Worm (Caenorhabditis elegans) whole organism, young adult: ENCODE measurements around the gene F19C7.8.

ENCODE experiments used
- C17E4.6 ChIP-seq: fragments of 200-800 bp; sonication (Bioruptor generic); IDR thresholded peaks from 2 replicates; pipeline ENCODE4 v1.3.6; 2022; ENCODE audit warnings: missing genetic modification reagents, missing genetic modification characterization, missing compliant biosample characterization
- D2030.7 ChIP-seq: fragments of 200-800 bp; sonication (Bioruptor generic); IDR thresholded peaks from 2 replicates; pipeline ENCODE4 v1.3.6; 2022; ENCODE audit warnings: missing genetic modification reagents, missing genetic modification characterization, missing compliant biosample characterization
- F23B12.7 ChIP-seq: sonication (generic microtip); optimal IDR thresholded peaks from 2 replicates; lab custom pipeline; 2017; ENCODE audit warnings: missing genetic modification characterization, mild to moderate bottlenecking, missing compliant biosample characterization, antibody characterized with exemption, moderate library complexity; ENCODE audit not compliant: insufficient read depth
- F33H1.4 ChIP-seq: fragments of 200-800 bp; sonication (Bioruptor generic); IDR thresholded peaks from 2 replicates; pipeline ENCODE4 v1.3.6; 2022; ENCODE audit warnings: missing genetic modification reagents, missing genetic modification characterization, missing compliant biosample characterization
- F39B2.1 ChIP-seq: fragments of 200-800 bp; sonication (Bioruptor generic); IDR thresholded peaks from 2 replicates; pipeline ENCODE4 v1.3.6; 2022; ENCODE audit warnings: missing genetic modification reagents, missing genetic modification characterization, missing compliant biosample characterization
- F49E8.2 ChIP-seq: sonication (generic microtip); optimal IDR thresholded peaks from 3 replicates; lab custom pipeline; 2017; ENCODE audit warnings: missing genetic modification characterization, mild to moderate bottlenecking, missing compliant biosample characterization, antibody characterized with exemption, moderate library complexity; ENCODE audit not compliant: insufficient read depth
- F52B5.7 ChIP-seq: sonication (generic microtip); optimal IDR thresholded peaks from 2 replicates; lab custom pipeline; 2016; ENCODE audit warnings: mild to moderate bottlenecking, missing genetic modification characterization, missing compliant biosample characterization
- F57A8.1 ChIP-seq: fragments of 200-800 bp; sonication (Bioruptor generic); optimal IDR thresholded peaks from 2 replicates; lab custom pipeline; 2018; ENCODE audit warnings: mild to moderate bottlenecking, missing genetic modification characterization, moderate library complexity, missing compliant biosample characterization
- Y79H2A.3 ChIP-seq: fragments of 200-800 bp; sonication (Bioruptor generic); conservative IDR thresholded peaks from 2 replicates; pipeline ENCODE4 v1.3.6; 2022; ENCODE audit warnings: missing genetic modification reagents, missing genetic modification characterization, missing compliant biosample characterization
- Y95B8A.8 ChIP-seq: fragments of 200-800 bp; sonication (Bioruptor generic); IDR thresholded peaks from 2 replicates; pipeline ENCODE4 v1.3.6; 2022; ENCODE audit warnings: missing genetic modification reagents, missing genetic modification characterization, missing compliant biosample characterization
- akir-1 ChIP-seq: fragments of 200-800 bp; sonication (Bioruptor generic); optimal IDR thresholded peaks from 2 replicates; lab custom pipeline; 2018; ENCODE audit warnings: mild to moderate bottlenecking, missing genetic modification characterization, moderate library complexity, missing compliant biosample characterization
- ama-1 ChIP-seq, 3 experiments: fragments of 150-350 bp in 1 of 3; sonication (generic microtip) in 2 of 3; optimal IDR thresholded peaks; 2 replicates each; lab custom pipeline; 2014 to 2018; ENCODE audit warnings: missing biosample characterization in 2 of 3, missing genetic modification characterization in 2 of 3, missing genetic modification reagents in 2 of 3
- cebp-1 ChIP-seq, 2 experiments: fragments of 200-800 bp in 1 of 2; sonication (Bioruptor generic) in 1 of 2; sonication (generic microtip) in 1 of 2; IDR thresholded peaks in 1 of 2; optimal IDR thresholded peaks in 1 of 2; 2 replicates each; pipeline versions ENCODE4 v1.3.6 to Lab custom; 2017 to 2022; ENCODE audit warnings: missing compliant biosample characterization in 2 of 2, missing genetic modification characterization in 2 of 2, mild to moderate bottlenecking in 1 of 2, missing genetic modification reagents in 1 of 2, moderate library complexity in 1 of 2
- ceh-100 ChIP-seq: fragments of 200-800 bp; sonication (Bioruptor generic); IDR thresholded peaks from 2 replicates; pipeline ENCODE4 v1.3.6; 2022; ENCODE audit warnings: missing genetic modification reagents, missing genetic modification characterization, missing compliant biosample characterization
- ceh-40 ChIP-seq: fragments of 200-800 bp; sonication (Bioruptor generic); IDR thresholded peaks from 2 replicates; pipeline ENCODE4 v1.3.6; 2022; ENCODE audit warnings: missing genetic modification characterization, missing compliant biosample characterization
- ceh-79 ChIP-seq: sonication (generic microtip); optimal IDR thresholded peaks from 2 replicates; lab custom pipeline; 2017; ENCODE audit warnings: mild to moderate bottlenecking, missing genetic modification characterization, missing compliant biosample characterization
- ceh-91 ChIP-seq: fragments of 200-800 bp; sonication (Bioruptor generic); IDR thresholded peaks from 2 replicates; pipeline ENCODE4 v1.3.6; 2022; ENCODE audit warnings: missing genetic modification reagents, missing genetic modification characterization, missing compliant biosample characterization
- dox-1 ChIP-seq: fragments of 200-800 bp; sonication (Bioruptor generic); IDR thresholded peaks from 2 replicates; pipeline ENCODE4 v1.3.6; 2022; ENCODE audit warnings: missing genetic modification reagents, missing genetic modification characterization, missing compliant biosample characterization
- dpff-1 ChIP-seq: sonication (generic microtip); optimal IDR thresholded peaks from 2 replicates; lab custom pipeline; 2017; ENCODE audit warnings: mild to moderate bottlenecking, missing genetic modification characterization, missing compliant biosample characterization
- efl-1 ChIP-seq: fragments of 150-350 bp; optimal IDR thresholded peaks from 2 replicates; lab custom pipeline; 2014; ENCODE audit warnings: missing biosample characterization, missing genetic modification reagents, missing genetic modification characterization
- egrh-3 ChIP-seq: fragments of 200-800 bp; sonication (Bioruptor generic); IDR thresholded peaks from 2 replicates; pipeline ENCODE4 v1.3.6; 2022; ENCODE audit warnings: missing genetic modification reagents, missing genetic modification characterization, missing compliant biosample characterization
- hlh-12 ChIP-seq: sonication (generic microtip); optimal IDR thresholded peaks from 2 replicates; lab custom pipeline; 2016; ENCODE audit warnings: missing genetic modification characterization, missing compliant biosample characterization
- hmg-20 ChIP-seq: fragments of 200-800 bp; sonication (Bioruptor generic); IDR thresholded peaks from 2 replicates; pipeline ENCODE4 v1.3.6; 2022; ENCODE audit warnings: missing genetic modification reagents, missing genetic modification characterization, missing compliant biosample characterization
- let-526 ChIP-seq: fragments of 200-800 bp; sonication (Bioruptor generic); IDR thresholded peaks from 2 replicates; pipeline ENCODE4 v1.3.6; 2022; ENCODE audit warnings: missing genetic modification reagents, missing genetic modification characterization, missing compliant biosample characterization
- let-607 ChIP-seq, 2 experiments: fragments of 200-800 bp in 1 of 2; sonication (Bioruptor generic) in 1 of 2; sonication (generic microtip) in 1 of 2; optimal IDR thresholded peaks; 2 replicates each; lab custom pipeline; 2016 to 2018; ENCODE audit warnings: mild to moderate bottlenecking in 2 of 2, missing compliant biosample characterization in 2 of 2, missing genetic modification characterization in 2 of 2, moderate library complexity in 2 of 2, missing genotype in 1 of 2
- lsl-1 ChIP-seq: fragments of 200-800 bp; sonication (Bioruptor generic); optimal IDR thresholded peaks from 2 replicates; lab custom pipeline; 2018; ENCODE audit warnings: mild to moderate bottlenecking, missing genetic modification characterization, moderate library complexity, missing compliant biosample characterization
- madf-6 ChIP-seq: fragments of 200-800 bp; sonication (Bioruptor generic); IDR thresholded peaks from 2 replicates; pipeline ENCODE4 v1.3.6; 2022; ENCODE audit warnings: missing genetic modification reagents, missing genetic modification characterization, missing compliant biosample characterization
- mel-28 ChIP-seq: sonication (generic microtip); optimal IDR thresholded peaks from 2 replicates; lab custom pipeline; 2016; ENCODE audit warnings: borderline replicate concordance, mild to moderate bottlenecking, missing genetic modification characterization, missing compliant biosample characterization
- mes-4 ChIP-seq: sonication (generic microtip); optimal IDR thresholded peaks from 2 replicates; lab custom pipeline; 2016; ENCODE audit warnings: missing genotype, missing genetic modification characterization, missing compliant biosample characterization
- mxl-1 ChIP-seq: sonication (generic microtip); optimal IDR thresholded peaks from 2 replicates; lab custom pipeline; 2016; ENCODE audit warnings: missing genetic modification characterization, missing compliant biosample characterization
- nfya-1 ChIP-seq: sonication (generic microtip); optimal IDR thresholded peaks from 2 replicates; lab custom pipeline; 2017; ENCODE audit warnings: antibody characterized with exemption, missing compliant biosample characterization, missing genetic modification characterization, borderline replicate concordance; ENCODE audit not compliant: insufficient read depth
- nhr-120 ChIP-seq: fragments of 200-800 bp; sonication (Bioruptor generic); IDR thresholded peaks from 2 replicates; pipeline ENCODE4 v1.3.6; 2022; ENCODE audit warnings: missing genetic modification characterization, missing compliant biosample characterization
- nhr-179 ChIP-seq: sonication (generic microtip); optimal IDR thresholded peaks from 2 replicates; lab custom pipeline; 2016; ENCODE audit warnings: mild to moderate bottlenecking, missing genetic modification characterization, missing compliant biosample characterization
- nhr-90 ChIP-seq: sonication (generic microtip); optimal IDR thresholded peaks from 2 replicates; lab custom pipeline; 2016; ENCODE audit warnings: missing genotype, mild to moderate bottlenecking, missing genetic modification characterization, missing compliant biosample characterization
- pha-4 ChIP-seq: fragments of 150-350 bp; sonication (generic microtip); optimal IDR thresholded peaks from 2 replicates; lab custom pipeline; 2014; ENCODE audit warnings: missing biosample characterization, missing genetic modification reagents, missing genetic modification characterization
- repo-1 ChIP-seq: sonication (generic microtip); optimal IDR thresholded peaks from 2 replicates; lab custom pipeline; 2017; ENCODE audit warnings: mild to moderate bottlenecking, missing genetic modification characterization, missing compliant biosample characterization
- sea-2 ChIP-seq: fragments of 200-800 bp; sonication (Bioruptor generic); IDR thresholded peaks from 2 replicates; pipeline ENCODE4 v1.3.6; 2022; ENCODE audit warnings: missing genetic modification characterization, missing compliant biosample characterization
- snpc-4 ChIP-seq, 5 experiments: fragments of 150-350 bp in 1 of 5; sonication (generic microtip) in 4 of 5; optimal IDR thresholded peaks; 2 replicates each; lab custom pipeline; 2014 to 2018; ENCODE audit warnings: missing genetic modification characterization in 5 of 5, missing biosample characterization in 3 of 5, antibody characterized with exemption in 2 of 5, mild to moderate bottlenecking in 2 of 5, missing compliant biosample characterization in 2 of 5, missing genotype in 2 of 5, moderate library complexity in 2 of 5, missing genetic modification reagents in 1 of 5
- somi-1 ChIP-seq: fragments of 200-800 bp; sonication (Bioruptor generic); optimal IDR thresholded peaks from 2 replicates; lab custom pipeline; 2018; ENCODE audit warnings: mild to moderate bottlenecking, missing genetic modification characterization, missing compliant biosample characterization
- tbp1 ChIP-seq: fragments of 200-800 bp; sonication (Bioruptor generic); optimal IDR thresholded peaks from 2 replicates; lab custom pipeline; 2018; ENCODE audit warnings: mild to moderate bottlenecking, missing genetic modification characterization, missing compliant biosample characterization
- tbx-9 ChIP-seq: sonication (generic microtip); optimal IDR thresholded peaks from 2 replicates; lab custom pipeline; 2016; ENCODE audit warnings: borderline replicate concordance, missing genetic modification characterization, inconsistent platforms, missing compliant biosample characterization
- tlf-1 ChIP-seq: fragments of 200-800 bp; sonication (Bioruptor generic); optimal IDR thresholded peaks from 2 replicates; lab custom pipeline; 2018; ENCODE audit warnings: mild to moderate bottlenecking, missing genetic modification characterization, missing compliant biosample characterization
- xnd-1 ChIP-seq: sonication (generic microtip); optimal IDR thresholded peaks from 2 replicates; lab custom pipeline; 2016; ENCODE audit warnings: missing genotype, missing genetic modification reagents, missing genetic modification characterization, missing compliant biosample characterization
- ztf-3 ChIP-seq: fragments of 200-800 bp; sonication (Bioruptor generic); optimal IDR thresholded peaks from 2 replicates; lab custom pipeline; 2018; ENCODE audit warnings: mild to moderate bottlenecking, missing genetic modification characterization, missing compliant biosample characterization

F19C7.8 gene

DNA sequence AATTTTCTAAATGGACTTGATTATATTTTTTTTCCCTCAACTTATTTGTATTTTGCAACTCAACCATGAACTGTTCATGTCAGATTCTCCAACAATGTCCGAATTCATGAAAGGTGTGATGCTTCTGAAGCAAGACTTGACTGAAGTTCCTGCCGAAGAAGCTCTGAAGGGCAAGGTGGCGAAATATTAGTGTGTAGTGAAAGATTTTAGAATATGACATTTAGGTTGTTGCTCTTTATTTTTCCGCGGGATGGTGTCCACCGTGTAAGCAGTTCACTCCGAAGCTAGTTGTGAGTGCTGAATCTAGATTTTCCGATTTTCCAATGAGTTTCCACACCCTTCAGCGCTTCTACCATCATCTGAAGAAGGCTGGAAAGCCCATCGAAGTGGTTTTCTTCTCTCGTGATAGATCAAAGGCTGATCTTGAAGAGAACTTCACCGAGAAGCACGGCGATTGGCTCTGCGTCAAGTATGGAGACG is 14.5 kb upstream of the F19C7.8 start, which contains the start of gene F29B9.5 (continued):
- TF ChIP-seq madf-6 (peak; percentile 68), F39B2.1 (GFP tag; lab: Robert Waterston, UW) (peak; percentile 9; the same call in 1 of the 2 replicates), mxl-1 (tag; lab: Kevin White, UChicago) (no peak), somi-1 (GFP tag; lab: Kevin White, UChicago) (no peak), nfya-1 (tag; lab: Kevin White, UChicago) (no peak), hlh-12 (tag; lab: Kevin White, UChicago) (no peak), ceh-40 (GFP tag; lab: Robert Waterston, UW) (0 out of 2 replicates have a peak, but pooled peaks have one; percentile 26), Y95B8A.8 (GFP tag; lab: Robert Waterston, UW) (0 out of 2 replicates have a peak, but pooled peaks have one; percentile 10), ama-1 (optimal IDR thresholded peaks at IDR 0.05; lab: Kevin White, UChicago) (peak; percentile 62), ama-1 (GFP tag; optimal IDR thresholded peaks at IDR 0.05; lab: Kevin White, UChicago) (no peak)

ce11 chrIV:4650624-4651094 is 12.8 kb upstream of the F19C7.8 start, which contains the start of gene ubc-9:
TSS of gene ubc-9 (plus strand) at chrIV:4651044.
- TF ChIP-seq lsl-1 (GFP tag; lab: Kevin White, UChicago) (peak; percentile 82), cebp-1 (GFP tag; IDR thresholded peaks at IDR 0.05; lab: Robert Waterston, UW) (peak; percentile 92), cebp-1 (tag; optimal IDR thresholded peaks at IDR 0.05; lab: Kevin White, UChicago) (peak; percentile 99), nhr-90 (tag; lab: Kevin White, UChicago) (peak; percentile 6), egrh-3 (peak; percentile 65; the same call in 1 of the 2 replicates), sea-2 (GFP tag; lab: Robert Waterston, UW) (no peak), tbp1 (GFP tag; lab: Kevin White, UChicago) (peak; percentile 66), tbx-9 (no peak), F23B12.7 (peak; percentile 50), snpc-4 (GFP tag; optimal IDR thresholded peaks at IDR 0.05; lab: Kevin White, UChicago) (peak; percentile 25), snpc-4 (tag; optimal IDR thresholded peaks at IDR 0.05; lab: Kevin White, UChicago) (peak; percentile 49 to 78 (median 67)), Y79H2A.3 (no peak), dox-1 (GFP tag; lab: Robert Waterston, UW) (peak; percentile 92), ztf-3 (no peak), F33H1.4 (GFP tag; lab: Robert Waterston, UW) (peak; percentile 81), let-607 (tag; optimal IDR thresholded peaks at IDR 0.05; lab: Kevin White, UChicago) (peak in 1 of 2 experiments; percentile 31), akir-1 (GFP tag; lab: Kevin White, UChicago) (no peak), dpff-1 (tag; lab: Kevin White, UChicago) (no peak), F57A8.1 (GFP tag; lab: Kevin White, UChicago) (no peak), mel-28 (no peak), D2030.7 (GFP tag; lab: Robert Waterston, UW) (peak; percentile 81), efl-1 (GFP tag; lab: Kevin White, UChicago) (peak; percentile 93), C17E4.6 (GFP tag; lab: Robert Waterston, UW) (peak; percentile 83; the same call in 1 of the 2 replicates), somi-1 (GFP tag; lab: Kevin White, UChicago) (no peak), mes-4 (no peak), hmg-20 (GFP tag; lab: Robert Waterston, UW) (no peak), F52B5.7 (no peak), ceh-100 (peak; percentile 85), F49E8.2 (tag; lab: Kevin White, UChicago) (peak; percentile 52), xnd-1 (tag; lab: Kevin White, UChicago) (peak; percentile 90), ceh-40 (GFP tag; lab: Robert Waterston, UW) (no peak), madf-6 (peak; percentile 97), ceh-91 (GFP tag; lab: Robert Waterston, UW) (peak; percentile 83), pha-4 (no peak), nhr-179 (tag; lab: Kevin White, UChicago) (no peak), ceh-79 (no peak), nhr-120 (GFP tag; lab: Robert Waterston, UW) (no peak), repo-1 (peak; percentile 3), tlf-1 (GFP tag; lab: Kevin White, UChicago) (peak; percentile 93), let-526 (GFP tag; lab: Robert Waterston, UW) (no peak)
